Fruit fly (Drosophila melanogaster): ENCODE results near the gene Trp1.

Gene Trp1

dm6 chr2L:10009800-10010658 is 848 bp downstream of the Trp1 start:
- peak; percentile 100 for TF ChIP-seq CG7368 (GFP tag; optimal IDR thresholded peaks at IDR 0.05)
- TF ChIP-seq Eip75B (GFP tag; optimal IDR thresholded peaks at IDR 0.05) = peak; percentile 100
- peak; percentile 98 for TF ChIP-seq CG4318 (GFP tag; optimal IDR thresholded peaks at IDR 0.05)
- peak; percentile 100 for TF ChIP-seq esn (GFP tag; optimal IDR thresholded peaks at IDR 0.05)
- peak; percentile 98 for TF ChIP-seq fd85E (GFP tag; optimal IDR thresholded peaks at IDR 0.05)
- peak; percentile 99 for TF ChIP-seq OdsH (GFP tag; optimal IDR thresholded peaks at IDR 0.05)
- TF ChIP-seq CG6854 (GFP tag; optimal IDR thresholded peaks at IDR 0.05) = peak; percentile 99
- TF ChIP-seq CG11762 (GFP tag; optimal IDR thresholded peaks at IDR 0.05; ENCODE audit: insufficient read depth) = peak; percentile 99
- peak; percentile 100 for TF ChIP-seq CG31627 (GFP tag; optimal IDR thresholded peaks at IDR 0.05)
- TF ChIP-seq CG9139 (GFP tag; optimal IDR thresholded peaks at IDR 0.05) = peak; percentile 98
- TF ChIP-seq Ets21C (GFP tag; optimal IDR thresholded peaks at IDR 0.05) = peak; percentile 99
- TF ChIP-seq CG3032 (tag; optimal IDR thresholded peaks at IDR 0.05) = peak; percentile 99
- peak; percentile 98 to 99 for TF ChIP-seq ss (GFP tag; optimal IDR thresholded peaks at IDR 0.05)
- TF ChIP-seq CG6276 (GFP tag; optimal IDR thresholded peaks at IDR 0.05) = peak; percentile 97
- peak; percentile 100 for TF ChIP-seq CG6163 (GFP tag; IDR thresholded peaks at IDR 0.05)
- TF ChIP-seq acj6 (GFP tag; optimal IDR thresholded peaks at IDR 0.05) = peak; percentile 100
- peak; percentile 99 for TF ChIP-seq CG10631 (GFP tag; optimal IDR thresholded peaks at IDR 0.05)
- peak; percentile 99 for TF ChIP-seq CG8319 (GFP tag; optimal IDR thresholded peaks at IDR 0.05)
- TF ChIP-seq Met (GFP tag; optimal IDR thresholded peaks at IDR 0.05) = peak; percentile 99
- TF ChIP-seq CG8119 (GFP tag; IDR thresholded peaks at IDR 0.05) = peak; percentile 98
- peak; percentile 99 for TF ChIP-seq fd59A (GFP tag; optimal IDR thresholded peaks at IDR 0.05)
- TF ChIP-seq Hr39 (GFP tag; optimal IDR thresholded peaks at IDR 0.05) = peak; percentile 100
- peak; percentile 100 for TF ChIP-seq svp (GFP tag)
- peak; percentile 99 for TF ChIP-seq spab (GFP tag; optimal IDR thresholded peaks at IDR 0.05)
- peak; percentile 99 for TF ChIP-seq achi (GFP tag; optimal IDR thresholded peaks at IDR 0.05)
- peak; percentile 99 for TF ChIP-seq vri (GFP tag; optimal IDR thresholded peaks at IDR 0.05)
- TF ChIP-seq Gug (GFP tag; IDR thresholded peaks at IDR 0.05) = peak; percentile 99
- TF ChIP-seq CG34406 (GFP tag; optimal IDR thresholded peaks at IDR 0.05) = peak; percentile 99
- peak; percentile 99 for TF ChIP-seq Sox102F (GFP tag; optimal IDR thresholded peaks at IDR 0.05)
- peak; percentile 99 for TF ChIP-seq net (GFP tag; optimal IDR thresholded peaks at IDR 0.05)
- peak; percentile 99 for TF ChIP-seq Sox15 (GFP tag; optimal IDR thresholded peaks at IDR 0.05)
- TF ChIP-seq CG6792 (GFP tag; optimal IDR thresholded peaks at IDR 0.05) = peak; percentile 99
- peak; percentile 99 for TF ChIP-seq CG8632 (GFP tag; optimal IDR thresholded peaks at IDR 0.05)
- TF ChIP-seq CG32006 (GFP tag; optimal IDR thresholded peaks at IDR 0.05) = peak; percentile 99
- TF ChIP-seq salr (GFP tag; optimal IDR thresholded peaks at IDR 0.05) = peak; percentile 97 to 99
- TF ChIP-seq CG10669 (GFP tag; optimal IDR thresholded peaks at IDR 0.05) = peak; percentile 99
- TF ChIP-seq Ets96B (tag; optimal IDR thresholded peaks at IDR 0.05) = peak; percentile 99
- TF ChIP-seq Hr38 (GFP tag; optimal IDR thresholded peaks at IDR 0.05) = peak; percentile 90
- TF ChIP-seq dac (GFP tag; optimal IDR thresholded peaks at IDR 0.05) = peak; percentile 98
- peak; percentile 100 for TF ChIP-seq Sox14 (GFP tag; optimal IDR thresholded peaks at IDR 0.05)
- peak; percentile 100 for TF ChIP-seq Eip78C (GFP tag)
- TF ChIP-seq cyc (GFP tag; optimal IDR thresholded peaks at IDR 0.05) = peak; percentile 100
- TF ChIP-seq Eip93F (GFP tag; optimal IDR thresholded peaks at IDR 0.05) = peak; percentile 97
- TF ChIP-seq CG16779 (tag; optimal IDR thresholded peaks at IDR 0.05) = peak; percentile 98
- TF ChIP-seq CG1621 (tag; optimal IDR thresholded peaks at IDR 0.05) = peak; percentile 99
- TF ChIP-seq lz (GFP tag; optimal IDR thresholded peaks at IDR 0.05) = peak; percentile 100
- TF ChIP-seq fkh (GFP tag; optimal IDR thresholded peaks at IDR 0.05) = peak; percentile 92
- peak; percentile 99 for TF ChIP-seq topi (GFP tag; optimal IDR thresholded peaks at IDR 0.05)
- peak; percentile 99 for TF ChIP-seq eg (GFP tag; IDR thresholded peaks at IDR 0.05)
- TF ChIP-seq CG3919 (GFP tag; optimal IDR thresholded peaks at IDR 0.05) = peak; percentile 100

Measured in whole organism, prepupa.